Worm (Caenorhabditis elegans) whole organism, young adult: ENCODE measurements around the gene rap-2.

ENCODE experiments used
- B0035.1 ChIP-seq: sonication (generic microtip); optimal IDR thresholded peaks from 2 replicates; lab custom pipeline; 2016; ENCODE audit warnings: missing genetic modification characterization, mild to moderate bottlenecking, missing compliant biosample characterization, missing genotype, missing genetic modification reagents
- B0261.1 ChIP-seq: sonication (generic microtip); optimal IDR thresholded peaks from 2 replicates; lab custom pipeline; 2016; ENCODE audit warnings: mild to moderate bottlenecking, missing genetic modification characterization, moderate library complexity, missing compliant biosample characterization
- F22D6.2 ChIP-seq: sonication (generic microtip); optimal IDR thresholded peaks from 2 replicates; lab custom pipeline; 2016; ENCODE audit warnings: mild to moderate bottlenecking, missing genetic modification characterization, missing compliant biosample characterization
- F23B12.7 ChIP-seq: sonication (generic microtip); optimal IDR thresholded peaks from 2 replicates; lab custom pipeline; 2017; ENCODE audit warnings: missing genetic modification characterization, mild to moderate bottlenecking, missing compliant biosample characterization, antibody characterized with exemption, moderate library complexity; ENCODE audit not compliant: insufficient read depth
- F33H1.4 ChIP-seq: fragments of 200-800 bp; sonication (Bioruptor generic); IDR thresholded peaks from 2 replicates; pipeline ENCODE4 v1.3.6; 2022; ENCODE audit warnings: missing genetic modification reagents, missing genetic modification characterization, missing compliant biosample characterization
- K12H6.12 ChIP-seq: fragments of 200-800 bp; sonication (Bioruptor generic); optimal IDR thresholded peaks from 2 replicates; lab custom pipeline; 2018; ENCODE audit warnings: mild to moderate bottlenecking, missing genetic modification characterization, missing compliant biosample characterization
- Y79H2A.3 ChIP-seq: fragments of 200-800 bp; sonication (Bioruptor generic); conservative IDR thresholded peaks from 2 replicates; pipeline ENCODE4 v1.3.6; 2022; ENCODE audit warnings: missing genetic modification reagents, missing genetic modification characterization, missing compliant biosample characterization
- ZK185.1 ChIP-seq: sonication (generic microtip); optimal IDR thresholded peaks from 2 replicates; lab custom pipeline; 2016; ENCODE audit warnings: mild to moderate bottlenecking, missing genetic modification characterization, missing compliant biosample characterization; ENCODE audit not compliant: poor library complexity, severe bottlenecking
- akir-1 ChIP-seq: fragments of 200-800 bp; sonication (Bioruptor generic); optimal IDR thresholded peaks from 2 replicates; lab custom pipeline; 2018; ENCODE audit warnings: mild to moderate bottlenecking, missing genetic modification characterization, moderate library complexity, missing compliant biosample characterization
- attf-3 ChIP-seq: fragments of 200-800 bp; sonication (Bioruptor generic); conservative IDR thresholded peaks from 2 replicates; pipeline ENCODE4 v1.3.6; 2022; ENCODE audit warnings: missing genetic modification reagents, missing genetic modification characterization, missing compliant biosample characterization
- attf-6 ChIP-seq: fragments of 200-800 bp; sonication (Bioruptor generic); IDR thresholded peaks from 2 replicates; pipeline ENCODE4 v1.3.6; 2022; ENCODE audit warnings: missing genetic modification reagents, missing genetic modification characterization, missing compliant biosample characterization
- bed-2 ChIP-seq: fragments of 200-800 bp; sonication (Bioruptor generic); IDR thresholded peaks from 2 replicates; pipeline ENCODE4 v1.3.6; 2022; ENCODE audit warnings: missing genetic modification reagents, missing genetic modification characterization, missing compliant biosample characterization
- cebp-1 ChIP-seq, 2 experiments: fragments of 200-800 bp in 1 of 2; sonication (Bioruptor generic) in 1 of 2; sonication (generic microtip) in 1 of 2; IDR thresholded peaks in 1 of 2; optimal IDR thresholded peaks in 1 of 2; 2 replicates each; pipeline versions ENCODE4 v1.3.6 to Lab custom; 2017 to 2022; ENCODE audit warnings: missing compliant biosample characterization in 2 of 2, missing genetic modification characterization in 2 of 2, mild to moderate bottlenecking in 1 of 2, missing genetic modification reagents in 1 of 2, moderate library complexity in 1 of 2
- ceh-100 ChIP-seq: fragments of 200-800 bp; sonication (Bioruptor generic); IDR thresholded peaks from 2 replicates; pipeline ENCODE4 v1.3.6; 2022; ENCODE audit warnings: missing genetic modification reagents, missing genetic modification characterization, missing compliant biosample characterization
- ceh-27 ChIP-seq: fragments of 200-800 bp; sonication (Bioruptor generic); optimal IDR thresholded peaks from 2 replicates; lab custom pipeline; 2018; ENCODE audit warnings: mild to moderate bottlenecking, missing genetic modification characterization, moderate library complexity, missing compliant biosample characterization
- die-1 ChIP-seq: sonication (generic microtip); optimal IDR thresholded peaks from 2 replicates; lab custom pipeline; 2016; ENCODE audit warnings: missing genotype, mild to moderate bottlenecking, missing genetic modification characterization, missing compliant biosample characterization
- dox-1 ChIP-seq: fragments of 200-800 bp; sonication (Bioruptor generic); IDR thresholded peaks from 2 replicates; pipeline ENCODE4 v1.3.6; 2022; ENCODE audit warnings: missing genetic modification reagents, missing genetic modification characterization, missing compliant biosample characterization
- egl-44 ChIP-seq: fragments of 200-800 bp; sonication (Bioruptor generic); IDR thresholded peaks from 2 replicates; pipeline ENCODE4 v1.3.6; 2022; ENCODE audit warnings: missing genetic modification reagents, missing genetic modification characterization, missing compliant biosample characterization
- him-1 ChIP-seq: sonication (generic microtip); optimal IDR thresholded peaks from 2 replicates; lab custom pipeline; 2016; ENCODE audit warnings: missing genotype, missing genetic modification reagents, missing genetic modification characterization, missing compliant biosample characterization
- hlh-12 ChIP-seq: sonication (generic microtip); optimal IDR thresholded peaks from 2 replicates; lab custom pipeline; 2016; ENCODE audit warnings: missing genetic modification characterization, missing compliant biosample characterization
- hlh-26 ChIP-seq: fragments of 200-800 bp; sonication (Bioruptor generic); conservative IDR thresholded peaks from 2 replicates; pipeline ENCODE4 v1.3.6; 2022; ENCODE audit warnings: missing genetic modification reagents, missing genetic modification characterization, missing compliant biosample characterization
- let-607 ChIP-seq, 2 experiments: fragments of 200-800 bp in 1 of 2; sonication (Bioruptor generic) in 1 of 2; sonication (generic microtip) in 1 of 2; optimal IDR thresholded peaks; 2 replicates each; lab custom pipeline; 2016 to 2018; ENCODE audit warnings: mild to moderate bottlenecking in 2 of 2, missing compliant biosample characterization in 2 of 2, missing genetic modification characterization in 2 of 2, moderate library complexity in 2 of 2, missing genotype in 1 of 2
- lin-35 ChIP-seq, 3 experiments: fragments of 150-350 bp in 2 of 3; sonication (generic microtip) in 1 of 3; optimal IDR thresholded peaks; 2 replicates each; lab custom pipeline; 2014 to 2018; ENCODE audit warnings: missing biosample characterization in 3 of 3, missing genetic modification characterization in 3 of 3, missing genetic modification reagents in 3 of 3
- lin-40 ChIP-seq: sonication (generic microtip); optimal IDR thresholded peaks from 2 replicates; lab custom pipeline; 2016; ENCODE audit warnings: missing genetic modification characterization, mild to moderate bottlenecking, missing compliant biosample characterization, missing genotype, missing genetic modification reagents
- lin-54 ChIP-seq: fragments of 200-800 bp; sonication (Bioruptor generic); optimal IDR thresholded peaks from 2 replicates; lab custom pipeline; 2018; ENCODE audit warnings: mild to moderate bottlenecking, missing genetic modification characterization, missing compliant biosample characterization
- lsl-1 ChIP-seq: fragments of 200-800 bp; sonication (Bioruptor generic); optimal IDR thresholded peaks from 2 replicates; lab custom pipeline; 2018; ENCODE audit warnings: mild to moderate bottlenecking, missing genetic modification characterization, moderate library complexity, missing compliant biosample characterization
- madf-10 ChIP-seq: sonication (generic microtip); optimal IDR thresholded peaks from 2 replicates; lab custom pipeline; 2016; ENCODE audit warnings: mild to moderate bottlenecking, missing genetic modification characterization, missing compliant biosample characterization
- madf-6 ChIP-seq: fragments of 200-800 bp; sonication (Bioruptor generic); IDR thresholded peaks from 2 replicates; pipeline ENCODE4 v1.3.6; 2022; ENCODE audit warnings: missing genetic modification reagents, missing genetic modification characterization, missing compliant biosample characterization
- mcd-1 ChIP-seq: fragments of 200-800 bp; sonication (Bioruptor generic); IDR thresholded peaks from 2 replicates; pipeline ENCODE4 v1.3.6; 2022; ENCODE audit warnings: missing genetic modification reagents, missing genetic modification characterization, missing compliant biosample characterization
- mes-4 ChIP-seq: sonication (generic microtip); optimal IDR thresholded peaks from 2 replicates; lab custom pipeline; 2016; ENCODE audit warnings: missing genotype, missing genetic modification characterization, missing compliant biosample characterization
- nhr-80 ChIP-seq: sonication (generic microtip); optimal IDR thresholded peaks from 2 replicates; lab custom pipeline; 2016; ENCODE audit warnings: missing genetic modification characterization, missing compliant biosample characterization
- rec-8 ChIP-seq, 2 experiments: sonication (generic microtip); optimal IDR thresholded peaks; 2 replicates each; lab custom pipeline; 2016; ENCODE audit warnings: mild to moderate bottlenecking in 2 of 2, missing genetic modification characterization in 2 of 2, missing genetic modification reagents in 2 of 2, missing genotype in 2 of 2, missing biosample characterization in 1 of 2, missing compliant biosample characterization in 1 of 2, moderate library complexity in 1 of 2
- snpc-1.1 ChIP-seq: sonication (generic microtip); optimal IDR thresholded peaks from 2 replicates; lab custom pipeline; 2017; ENCODE audit warnings: missing genetic modification characterization, mild to moderate bottlenecking, missing compliant biosample characterization, antibody characterized with exemption, moderate library complexity, missing genotype, missing genetic modification reagents; ENCODE audit not compliant: insufficient read depth
- snpc-1.3 ChIP-seq: sonication (generic microtip); optimal IDR thresholded peaks from 2 replicates; lab custom pipeline; 2017; ENCODE audit warnings: missing genetic modification characterization, mild to moderate bottlenecking, missing compliant biosample characterization, antibody characterized with exemption, moderate library complexity, missing genotype, missing genetic modification reagents; ENCODE audit not compliant: insufficient read depth
- snpc-3.4 ChIP-seq: sonication (generic microtip); optimal IDR thresholded peaks from 2 replicates; lab custom pipeline; 2017; ENCODE audit warnings: missing genetic modification characterization, mild to moderate bottlenecking, missing compliant biosample characterization, antibody characterized with exemption, moderate library complexity, missing genotype, missing genetic modification reagents
- snpc-4 ChIP-seq, 5 experiments: fragments of 150-350 bp in 1 of 5; sonication (generic microtip) in 4 of 5; optimal IDR thresholded peaks; 2 replicates each; lab custom pipeline; 2014 to 2018; ENCODE audit warnings: missing genetic modification characterization in 5 of 5, missing biosample characterization in 3 of 5, antibody characterized with exemption in 2 of 5, mild to moderate bottlenecking in 2 of 5, missing compliant biosample characterization in 2 of 5, missing genotype in 2 of 5, moderate library complexity in 2 of 5, missing genetic modification reagents in 1 of 5
- somi-1 ChIP-seq: fragments of 200-800 bp; sonication (Bioruptor generic); optimal IDR thresholded peaks from 2 replicates; lab custom pipeline; 2018; ENCODE audit warnings: mild to moderate bottlenecking, missing genetic modification characterization, missing compliant biosample characterization
- sptf-2 ChIP-seq: fragments of 200-800 bp; sonication (Bioruptor generic); optimal IDR thresholded peaks from 2 replicates; lab custom pipeline; 2018; ENCODE audit warnings: mild to moderate bottlenecking, missing genetic modification characterization, missing compliant biosample characterization
- unc-130 ChIP-seq: sonication (generic microtip); optimal IDR thresholded peaks from 2 replicates; lab custom pipeline; 2016; ENCODE audit warnings: missing genetic modification reagents, missing genetic modification characterization, missing compliant biosample characterization
- ztf-22 ChIP-seq: fragments of 200-800 bp; sonication (Bioruptor generic); optimal IDR thresholded peaks from 2 replicates; lab custom pipeline; 2018; ENCODE audit warnings: mild to moderate bottlenecking, missing genetic modification characterization, moderate library complexity, missing compliant biosample characterization
- ztf-3 ChIP-seq: fragments of 200-800 bp; sonication (Bioruptor generic); optimal IDR thresholded peaks from 2 replicates; lab custom pipeline; 2018; ENCODE audit warnings: mild to moderate bottlenecking, missing genetic modification characterization, missing compliant biosample characterization

The rap-2 gene

ce11 chrV:15083659-15084058 is 19.8 kb upstream of the rap-2 start (continued):
- no peak for TF ChIP-seq ceh-27 (GFP tag; lab: Kevin White, UChicago)
- TF ChIP-seq attf-6 (GFP tag; lab: Robert Waterston, UW), result peak; percentile 57
- TF ChIP-seq attf-3, result no peak
- TF ChIP-seq die-1, result peak; percentile 5
- no peak for TF ChIP-seq nhr-80
- no peak for TF ChIP-seq snpc-1.3 (tag; lab: Kevin White, UChicago)
- TF ChIP-seq, all 124 proteins: peak for 34

DNA sequence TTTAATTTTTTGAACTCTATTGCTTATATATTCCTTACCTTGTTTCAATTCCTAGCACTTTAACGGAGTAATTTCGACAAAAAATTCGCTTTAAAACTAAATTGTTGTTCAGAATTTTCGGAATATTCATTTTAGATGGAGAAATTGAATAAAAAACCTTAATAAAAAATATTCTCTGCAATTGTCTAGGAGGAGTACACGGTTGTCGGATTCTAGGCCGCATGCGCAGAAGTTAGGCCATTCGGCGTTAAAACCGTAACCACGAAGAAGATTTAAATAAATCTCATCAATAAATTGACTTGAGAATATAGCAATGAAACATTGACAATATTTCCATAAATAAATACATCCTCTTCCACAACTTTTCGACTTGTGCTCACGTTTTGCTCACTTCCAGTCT is 18.4 kb upstream of the rap-2 start, which contains the start of the genes C01G10.10 and C01G10.9:
C01G10.10 (minus strand) TSS at position 151 of the 400 bp plus-strand sequence.
C01G10.9 (plus strand) TSS at position 240 of the 400 bp plus-strand sequence.
- peak; percentile 50 for TF ChIP-seq lin-40
- peak; percentile 2 for TF ChIP-seq K12H6.12 (tag; lab: Kevin White, UChicago)
- peak in 1 of 3 experiments; percentile 30 for TF ChIP-seq lin-35 (GFP tag; optimal IDR thresholded peaks at IDR 0.05; lab: Kevin White, UChicago)
- TF ChIP-seq him-1, result peak; percentile 28
- no peak for TF ChIP-seq akir-1 (GFP tag; lab: Kevin White, UChicago)
- TF ChIP-seq somi-1 (GFP tag; lab: Kevin White, UChicago), result no peak
- TF ChIP-seq snpc-4 (GFP tag; optimal IDR thresholded peaks at IDR 0.05; lab: Kevin White, UChicago), result no peak
- TF ChIP-seq snpc-4 (tag; optimal IDR thresholded peaks at IDR 0.05; lab: Kevin White, UChicago), result peak in 2 of 4 experiments; percentile 32 to 54
- peak; percentile 76 for TF ChIP-seq ZK185.1 (tag; lab: Kevin White, UChicago)
- peak; percentile 50 for TF ChIP-seq lin-54 (GFP tag; lab: Kevin White, UChicago)
- TF ChIP-seq unc-130, result peak; percentile 82
- peak; percentile 43; the same call in 1 of the 2 replicates for TF ChIP-seq ceh-100
- peak; percentile 8 for TF ChIP-seq F22D6.2
- TF ChIP-seq rec-8 (tag; optimal IDR thresholded peaks at IDR 0.05; lab: Kevin White, UChicago), result peak; percentile 28 to 34
- peak; percentile 26; the same call in 1 of the 2 replicates for TF ChIP-seq F33H1.4 (GFP tag; lab: Robert Waterston, UW)
- TF ChIP-seq let-607 (tag; optimal IDR thresholded peaks at IDR 0.05; lab: Kevin White, UChicago), result peak in 1 of 2 experiments; percentile 54
- 0 out of 2 replicates have a peak, but pooled peaks have one; percentile 18 for TF ChIP-seq dox-1 (GFP tag; lab: Robert Waterston, UW)
- TF ChIP-seq madf-6 (GFP tag; lab: Robert Waterston, UW), result peak; percentile 54
- TF ChIP-seq F23B12.7, result peak; percentile 16
- TF ChIP-seq mes-4 (tag; lab: Kevin White, UChicago), result no peak
- no peak for TF ChIP-seq hlh-12 (tag; lab: Kevin White, UChicago)
- TF ChIP-seq bed-2, result 0 out of 2 replicates have a peak, but pooled peaks have one; percentile 42
- TF ChIP-seq nhr-80, result no peak
- peak; percentile 18 for TF ChIP-seq snpc-3.4 (tag; lab: Kevin White, UChicago)
- TF ChIP-seq mcd-1, result peak; percentile 68
- TF ChIP-seq lsl-1 (GFP tag; lab: Kevin White, UChicago), result peak; percentile 19
- no peak for TF ChIP-seq hlh-26
- no peak for TF ChIP-seq egl-44
- no peak for TF ChIP-seq cebp-1 (GFP tag; IDR thresholded peaks at IDR 0.05; lab: Robert Waterston, UW)
- peak; percentile 31 for TF ChIP-seq cebp-1 (tag; optimal IDR thresholded peaks at IDR 0.05; lab: Kevin White, UChicago)
- TF ChIP-seq ceh-27 (GFP tag; lab: Kevin White, UChicago), result peak; percentile 52

DNA sequence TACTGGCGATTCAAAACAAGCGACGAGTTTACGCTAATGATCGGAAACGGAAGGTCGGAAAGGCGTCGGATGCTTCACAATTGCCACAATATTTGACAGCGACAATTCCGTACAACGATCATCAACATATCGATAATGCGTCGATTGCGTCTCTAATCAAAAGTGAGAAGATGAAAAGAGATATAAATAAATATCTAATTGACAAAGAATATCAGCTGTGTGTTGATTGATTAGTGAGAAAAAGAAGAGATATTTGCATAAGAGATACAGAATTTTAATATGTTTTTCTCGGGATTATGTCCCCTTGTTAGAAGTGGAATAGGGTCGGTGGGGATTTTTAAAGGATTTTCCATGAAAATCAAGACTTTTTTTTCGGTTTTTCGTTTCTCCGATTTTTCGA is 14.7 kb upstream of the rap-2 start:
- no peak for TF ChIP-seq B0035.1 (tag; lab: Kevin White, UChicago)
- TF ChIP-seq sptf-2 (GFP tag; lab: Kevin White, UChicago), result no peak
- TF ChIP-seq akir-1 (GFP tag; lab: Kevin White, UChicago), result no peak
- no peak for TF ChIP-seq B0261.1
- TF ChIP-seq madf-10, result no peak
- TF ChIP-seq lsl-1 (GFP tag; lab: Kevin White, UChicago), result no peak
- no peak for TF ChIP-seq snpc-1.1 (tag; lab: Kevin White, UChicago)
- no peak for TF ChIP-seq cebp-1 (GFP tag; IDR thresholded peaks at IDR 0.05; lab: Robert Waterston, UW)
- TF ChIP-seq cebp-1 (tag; optimal IDR thresholded peaks at IDR 0.05; lab: Kevin White, UChicago), result no peak
- TF ChIP-seq ztf-3 (GFP tag; lab: Kevin White, UChicago), result no peak
- no peak for TF ChIP-seq lin-40
- no peak for TF ChIP-seq F23B12.7
- TF ChIP-seq Y79H2A.3, result no peak
- no peak for TF ChIP-seq mes-4 (tag; lab: Kevin White, UChicago)
- TF ChIP-seq ztf-22 (GFP tag; lab: Kevin White, UChicago), result no peak
